Worm (Caenorhabditis elegans): ENCODE results near the gene fbxa-165.

Gene fbxa-165

ce11 chrII:1579886-1580285 lies 36.4 kb downstream of the fbxa-165 start, which contains the start of gene math-38:
Gene math-38, minus strand, starts transcription at chrII:1579986.
- TF ChIP-seq ceh-31 (tag; optimal IDR thresholded peaks at IDR 0.05) (no peak), ahr-1 (tag; optimal IDR thresholded peaks at IDR 0.05) (no peak), unc-86 (tag; optimal IDR thresholded peaks at IDR 0.05) (no peak), pha-4 (tag; optimal IDR thresholded peaks at IDR 0.05) (no peak), ceh-30 (tag; optimal IDR thresholded peaks at IDR 0.05) (no peak), eyg-1 (tag; optimal IDR thresholded peaks at IDR 0.05) (no peak), C08G9.2 (tag; optimal IDR thresholded peaks at IDR 0.05) (no peak), pha-2 (tag; optimal IDR thresholded peaks at IDR 0.05) (no peak), odd-2 (tag; optimal IDR thresholded peaks at IDR 0.05) (no peak), ceh-14 (tag; optimal IDR thresholded peaks at IDR 0.05) (no peak), zip-5 (tag; optimal IDR thresholded peaks at IDR 0.05) (no peak), sox-2 (GFP tag; IDR thresholded peaks at IDR 0.05) (no peak), dve-1 (tag; optimal IDR thresholded peaks at IDR 0.05) (no peak), ceh-9 (tag; optimal IDR thresholded peaks at IDR 0.05) (no peak), hlh-6 (tag; optimal IDR thresholded peaks at IDR 0.05) (no peak), ztf-16 (tag; optimal IDR thresholded peaks at IDR 0.05) (no peak), che-1 (tag; optimal IDR thresholded peaks at IDR 0.05) (no peak), fkh-10 (GFP tag; optimal IDR thresholded peaks at IDR 0.05) (no peak), ceh-45 (GFP tag; IDR thresholded peaks at IDR 0.05) (no peak)

ce11 chrII:1576772-1577171 lies 39.5 kb downstream of the fbxa-165 start:
- TF ChIP-seq hlh-13 (GFP tag; optimal IDR thresholded peaks at IDR 0.05) (no peak), sdc-2 (tag; optimal IDR thresholded peaks at IDR 0.05) (no peak), pros-1 (tag; optimal IDR thresholded peaks at IDR 0.05) (no peak), pag-3 (tag; optimal IDR thresholded peaks at IDR 0.05; ENCODE audit: borderline replicate concordance) (no peak), ceh-34 (tag; optimal IDR thresholded peaks at IDR 0.05) (no peak), gmeb-2 (tag; optimal IDR thresholded peaks at IDR 0.05) (no peak), ceh-30 (tag; optimal IDR thresholded peaks at IDR 0.05) (no peak), madf-2 (tag; optimal IDR thresholded peaks at IDR 0.05) (no peak), Y22D7AL.16 (tag; optimal IDR thresholded peaks at IDR 0.05) (no peak), C38D4.7 (GFP tag; optimal IDR thresholded peaks at IDR 0.05) (no peak), ztf-16 (tag; optimal IDR thresholded peaks at IDR 0.05) (no peak), unc-86 (tag; optimal IDR thresholded peaks at IDR 0.05) (no peak)

ce11 chrII:1576030-1576429 lies 40.3 kb downstream of the fbxa-165 start, which contains the start of gene K05F6.10:
Gene K05F6.10, minus strand, starts transcription at chrII:1576130.
- TF ChIP-seq pha-2 (tag; optimal IDR thresholded peaks at IDR 0.05) = no peak

ce11 chrII:1571032-1571431 lies 45.2 kb downstream of the fbxa-165 start, which contains the start of gene fbxb-46:
Gene fbxb-46, minus strand, starts transcription at chrII:1571132.
- TF ChIP-seq T23F11.4 (GFP tag; optimal IDR thresholded peaks at IDR 0.05) = no peak
- TF ChIP-seq ceh-31 (tag; optimal IDR thresholded peaks at IDR 0.05) = no peak
- TF ChIP-seq sox-4 (tag; optimal IDR thresholded peaks at IDR 0.05) = no peak

DNA sequence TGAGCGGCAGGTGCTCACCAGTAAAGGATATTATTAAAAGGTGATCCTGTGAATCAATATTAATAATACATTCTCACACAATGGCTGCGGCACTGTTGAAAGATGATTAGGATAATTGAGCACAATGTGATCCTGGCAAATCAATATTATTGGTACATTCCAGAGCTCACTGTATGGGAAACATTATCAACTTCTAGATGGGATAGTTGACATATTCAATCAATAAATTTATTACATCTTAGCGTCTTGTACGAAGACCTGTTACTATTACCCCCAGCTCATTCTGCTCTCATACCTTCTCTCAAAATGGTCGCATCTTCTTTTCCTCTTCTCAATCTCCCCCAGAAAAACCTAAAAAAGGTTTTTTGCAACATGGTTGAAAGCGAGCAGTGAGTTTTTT lies 48.1 kb downstream of the fbxa-165 start, which contains the start of gene fbxb-49:
Gene fbxb-49 (plus strand): TSS at position 301 of the 400 bp plus-strand sequence.
- TF ChIP-seq nfya-1 (tag; optimal IDR thresholded peaks at IDR 0.05) (no peak), tbx-7 (tag; optimal IDR thresholded peaks at IDR 0.05) (no peak), fax-1 (tag; optimal IDR thresholded peaks at IDR 0.05) (no peak), sox-2 (GFP tag; IDR thresholded peaks at IDR 0.05) (no peak), ceh-6 (GFP tag; optimal IDR thresholded peaks at IDR 0.05) (no peak), nhr-232 (tag; optimal IDR thresholded peaks at IDR 0.05) (no peak), hlh-15 (tag; optimal IDR thresholded peaks at IDR 0.05) (no peak), npax-4 (tag; optimal IDR thresholded peaks at IDR 0.05) (no peak), nhr-11 (tag; optimal IDR thresholded peaks at IDR 0.05) (no peak), elt-2 (tag; optimal IDR thresholded peaks at IDR 0.05) (no peak), pag-3 (tag; optimal IDR thresholded peaks at IDR 0.05; ENCODE audit: borderline replicate concordance) (no peak), ceh-22 (tag; optimal IDR thresholded peaks at IDR 0.05) (no peak), elt-4 (tag; optimal IDR thresholded peaks at IDR 0.05) (no peak), hlh-30 (tag; optimal IDR thresholded peaks at IDR 0.05; ENCODE audit: insufficient read depth) (no peak), ceh-24 (tag; optimal IDR thresholded peaks at IDR 0.05) (no peak), hlh-8 (tag; optimal IDR thresholded peaks at IDR 0.05) (no peak), C08G9.2 (tag; optimal IDR thresholded peaks at IDR 0.05) (no peak), unc-86 (tag; optimal IDR thresholded peaks at IDR 0.05) (no peak), Y22D7AL.16 (tag; optimal IDR thresholded peaks at IDR 0.05) (no peak)

All from whole organism, late embryonic.